Fruit fly (Drosophila melanogaster) whole organism, embryonic: ENCODE data around the gene CG5003.
A peak's percentile ranks its signal among the peaks of the same experiment; 100 is the strongest.

Experiments
- Abd-B ChIP-seq: fragments of 200-800 bp; sonication (Bioruptor generic); optimal IDR thresholded peaks from 2 replicates; lab custom pipeline; 2018; ENCODE audit warnings: missing biosample characterization, mild to moderate bottlenecking, missing genetic modification characterization, moderate library complexity
- Atf-2 ChIP-seq: fragments of 200-800 bp; sonication (Bioruptor generic); optimal IDR thresholded peaks from 2 replicates; lab custom pipeline; 2016; ENCODE audit warnings: missing biosample characterization, missing genetic modification characterization
- Blimp-1 ChIP-seq: fragments of 200-800 bp; sonication (Bioruptor generic); optimal IDR thresholded peaks from 3 replicates; lab custom pipeline; 2018; ENCODE audit warnings: missing biosample characterization, missing genetic modification characterization, mild to moderate bottlenecking, moderate library complexity, missing genetic modification reagents
- CG10321 ChIP-seq: fragments of 200-800 bp; sonication (Bioruptor generic); IDR thresholded peaks from 2 replicates; pipeline ENCODE4 v1.3.6; 2022; ENCODE audit warnings: missing biosample characterization, missing genetic modification characterization
- CG11085 ChIP-seq: fragments of 200-800 bp; sonication (Bioruptor generic); IDR thresholded peaks from 2 replicates; pipeline ENCODE4 v1.3.6; 2022; ENCODE audit warnings: missing biosample characterization, missing genetic modification characterization
- CG12236 ChIP-seq: fragments of 200-800 bp; sonication (Bioruptor generic); optimal IDR thresholded peaks from 2 replicates; lab custom pipeline; 2016; ENCODE audit warnings: missing biosample characterization, missing genetic modification characterization
- CG12391 ChIP-seq: fragments of 200-800 bp; sonication (Bioruptor generic); optimal IDR thresholded peaks from 3 replicates; lab custom pipeline; 2018; ENCODE audit warnings: missing biosample characterization, mild to moderate bottlenecking, missing genetic modification characterization, moderate library complexity
- CG1647 ChIP-seq: fragments of 200-800 bp; sonication (Bioruptor generic); optimal IDR thresholded peaks from 3 replicates; lab custom pipeline; 2016; ENCODE audit warnings: missing biosample characterization, missing genetic modification characterization
- CG16813 ChIP-seq: fragments of 200-800 bp; sonication (Bioruptor generic); IDR thresholded peaks from 3 replicates; pipeline ENCODE4 v1.3.6; 2022; ENCODE audit warnings: missing biosample characterization, missing genetic modification characterization; ENCODE audit not compliant: partially characterized antibody
- CG17361 ChIP-seq: fragments of 200-800 bp; sonication (Bioruptor generic); IDR thresholded peaks from 3 replicates; pipeline ENCODE4 v1.3.6; 2022; ENCODE audit warnings: missing biosample characterization, missing genetic modification characterization
- CG1832 ChIP-seq: fragments of 200-800 bp; sonication (Bioruptor generic); optimal IDR thresholded peaks from 2 replicates; lab custom pipeline; 2017; ENCODE audit warnings: missing biosample characterization, mild to moderate bottlenecking, missing genetic modification characterization, inconsistent platforms
- CG2116 ChIP-seq: fragments of 200-800 bp; sonication (Bioruptor generic); optimal IDR thresholded peaks from 3 replicates; lab custom pipeline; 2018; ENCODE audit warnings: missing biosample characterization, mild to moderate bottlenecking, missing genetic modification characterization
- CG3847 ChIP-seq: fragments of 200-800 bp; sonication (Bioruptor generic); IDR thresholded peaks from 2 replicates; pipeline ENCODE4 v1.3.6; 2022; ENCODE audit warnings: missing biosample characterization, missing genetic modification characterization
- CG42726 ChIP-seq: fragments of 200-800 bp; sonication (Bioruptor generic); IDR thresholded peaks from 2 replicates; pipeline ENCODE4 v1.3.6; 2022; ENCODE audit warnings: missing biosample characterization, missing genetic modification characterization; ENCODE audit not compliant: partially characterized antibody
- CG4730 ChIP-seq: fragments of 200-800 bp; sonication (Bioruptor generic); IDR thresholded peaks from 2 replicates; pipeline ENCODE4 v1.3.6; 2022; ENCODE audit warnings: missing biosample characterization, missing genetic modification characterization
- CG4820 ChIP-seq: fragments of 200-800 bp; sonication (Bioruptor generic); optimal IDR thresholded peaks from 3 replicates; lab custom pipeline; 2016; ENCODE audit warnings: missing biosample characterization, missing genetic modification characterization
- CG4854 ChIP-seq: fragments of 200-800 bp; sonication (Bioruptor generic); optimal IDR thresholded peaks from 2 replicates; lab custom pipeline; 2016; ENCODE audit warnings: missing biosample characterization, missing genetic modification characterization, inconsistent platforms
- CG5245 ChIP-seq: fragments of 200-800 bp; sonication (Bioruptor generic); optimal IDR thresholded peaks from 3 replicates; lab custom pipeline; 2016; ENCODE audit warnings: missing biosample characterization, missing genetic modification characterization
- CG6254 ChIP-seq: fragments of 200-800 bp; sonication (Bioruptor generic); optimal IDR thresholded peaks from 3 replicates; lab custom pipeline; 2017; ENCODE audit warnings: mild to moderate bottlenecking, missing biosample characterization, missing genetic modification reagents, missing genetic modification characterization
- CG7271 ChIP-seq: fragments of 200-800 bp; sonication (Bioruptor generic); optimal IDR thresholded peaks from 2 replicates; lab custom pipeline; 2018; ENCODE audit warnings: missing biosample characterization, mild to moderate bottlenecking, missing genetic modification characterization, moderate library complexity
- CHES-1-like ChIP-seq: fragments of 200-800 bp; sonication (Bioruptor generic); optimal IDR thresholded peaks from 2 replicates; lab custom pipeline; 2016; ENCODE audit warnings: missing biosample characterization, missing genetic modification characterization
- Doc2 ChIP-seq: fragments of 200-800 bp; sonication (Bioruptor generic); IDR thresholded peaks from 2 replicates; pipeline ENCODE4 v1.3.6; 2022; ENCODE audit warnings: missing biosample characterization, missing genetic modification characterization
- Dref ChIP-seq: fragments of 200-800 bp; sonication (Bioruptor generic); IDR thresholded peaks from 2 replicates; pipeline ENCODE4 v1.3.6; 2022; ENCODE audit warnings: missing biosample characterization, missing genetic modification characterization
- Gsc ChIP-seq: fragments of 200-800 bp; sonication (Bioruptor generic); IDR thresholded peaks from 2 replicates; pipeline ENCODE4 v1.3.6; 2022; ENCODE audit warnings: missing biosample characterization, missing genetic modification characterization
- Hr78 ChIP-seq, 2 experiments: fragments of 200-800 bp in 1 of 2; fragments of >200 bp in 1 of 2; sonication (Bioruptor generic) in 1 of 2; optimal IDR thresholded peaks; 2 replicates each; lab custom pipeline; 2017 to 2019; ENCODE audit warnings: missing biosample characterization in 2 of 2, missing genetic modification characterization in 2 of 2, mild to moderate bottlenecking in 1 of 2, moderate library complexity in 1 of 2
- Lpt ChIP-seq: fragments of >200 bp; optimal IDR thresholded peaks from 2 replicates; lab custom pipeline; 2018; ENCODE audit warnings: missing biosample characterization, missing genetic modification characterization
- MESR4 ChIP-seq: fragments of 200-800 bp; sonication (Bioruptor generic); optimal IDR thresholded peaks from 2 replicates; lab custom pipeline; 2018; ENCODE audit warnings: missing biosample characterization, mild to moderate bottlenecking, missing genetic modification characterization, moderate library complexity
- Myb ChIP-seq: fragments of 200-800 bp; sonication (Bioruptor generic); optimal IDR thresholded peaks from 2 replicates; lab custom pipeline; 2016; ENCODE audit warnings: missing biosample characterization, missing genetic modification characterization
- Nf-YB ChIP-seq: fragments of 200-800 bp; sonication (Bioruptor generic); optimal IDR thresholded peaks from 3 replicates; lab custom pipeline; 2019; ENCODE audit warnings: missing biosample characterization, mild to moderate bottlenecking, missing genetic modification characterization, moderate library complexity
- Sox100B ChIP-seq: fragments of 200-800 bp; sonication (Bioruptor generic); optimal IDR thresholded peaks from 3 replicates; lab custom pipeline; 2018; ENCODE audit warnings: missing biosample characterization, mild to moderate bottlenecking, missing genetic modification characterization
- TFAM ChIP-seq: fragments of 200-800 bp; sonication (Bioruptor generic); optimal IDR thresholded peaks from 2 replicates; lab custom pipeline; 2017; ENCODE audit warnings: missing biosample characterization, missing genetic modification characterization, inconsistent platforms
- al ChIP-seq: fragments of 200-800 bp; sonication (Bioruptor generic); IDR thresholded peaks from 2 replicates; pipeline ENCODE4 v1.3.6; 2022; ENCODE audit warnings: missing biosample characterization, missing genetic modification characterization
- bcd ChIP-seq: fragments of 200-800 bp; sonication (Bioruptor generic); optimal IDR thresholded peaks from 2 replicates; lab custom pipeline; 2017; ENCODE audit warnings: missing biosample characterization, mild to moderate bottlenecking, missing genetic modification characterization
- croc ChIP-seq: fragments of 200-800 bp; sonication (Bioruptor generic); conservative IDR thresholded peaks from 3 replicates; pipeline ENCODE4 v1.3.6; 2022; ENCODE audit warnings: missing biosample characterization, missing genetic modification characterization
- dm ChIP-seq: fragments of 200-800 bp; sonication (Bioruptor generic); optimal IDR thresholded peaks from 3 replicates; lab custom pipeline; 2016; ENCODE audit warnings: missing biosample characterization, missing genetic modification characterization
- fd3F ChIP-seq: fragments of 200-800 bp; sonication (Bioruptor generic); optimal IDR thresholded peaks from 2 replicates; lab custom pipeline; 2018; ENCODE audit warnings: missing biosample characterization, mild to moderate bottlenecking, missing genetic modification characterization, moderate library complexity
- fru ChIP-seq: fragments of >200 bp; optimal IDR thresholded peaks from 2 replicates; lab custom pipeline; 2017
- gem ChIP-seq: fragments of 200-800 bp; sonication (Bioruptor generic); optimal IDR thresholded peaks from 2 replicates; lab custom pipeline; 2019; ENCODE audit warnings: missing biosample characterization, mild to moderate bottlenecking, missing genetic modification characterization, moderate library complexity
- hb ChIP-seq: fragments of 200-800 bp; sonication (Bioruptor generic); IDR thresholded peaks from 3 replicates; pipeline ENCODE4 v1.3.6; 2022; ENCODE audit warnings: missing biosample characterization, missing genetic modification characterization; ENCODE audit not compliant: partially characterized antibody
- hbn ChIP-seq: fragments of 200-800 bp; sonication (Bioruptor generic); IDR thresholded peaks from 2 replicates; pipeline ENCODE4 v1.3.6; 2022; ENCODE audit warnings: missing biosample characterization, missing genetic modification characterization; ENCODE audit not compliant: partially characterized antibody
- jigr1 ChIP-seq: fragments of 200-800 bp; sonication (Bioruptor generic); IDR thresholded peaks from 3 replicates; pipeline ENCODE4 v1.3.6; 2022; ENCODE audit warnings: missing biosample characterization, missing genetic modification characterization
- lola ChIP-seq, 3 experiments: fragments of >200 bp in 2 of 3; fragments of 200-800 bp in 1 of 3; sonication (Bioruptor generic) in 1 of 3; optimal IDR thresholded peaks; 2 replicates each; lab custom pipeline; 2017 to 2019; ENCODE audit warnings: missing biosample characterization in 3 of 3, missing genetic modification characterization in 3 of 3, mild to moderate bottlenecking in 1 of 3, moderate library complexity in 1 of 3
- nau ChIP-seq: fragments of 200-800 bp; sonication (Bioruptor generic); optimal IDR thresholded peaks from 3 replicates; lab custom pipeline; 2017; ENCODE audit warnings: missing biosample characterization, mild to moderate bottlenecking, missing genetic modification characterization, missing genetic modification reagents
- oc ChIP-seq: fragments of 200-800 bp; sonication (Bioruptor generic); optimal IDR thresholded peaks from 2 replicates; lab custom pipeline; 2018; ENCODE audit warnings: missing biosample characterization, mild to moderate bottlenecking, missing genetic modification characterization, moderate library complexity
- pum ChIP-seq: fragments of 200-800 bp; sonication (Bioruptor generic); optimal IDR thresholded peaks from 2 replicates; lab custom pipeline; 2016; ENCODE audit warnings: missing biosample characterization, missing genetic modification characterization
- sens-2 ChIP-seq: fragments of 200-800 bp; sonication (Bioruptor generic); IDR thresholded peaks from 2 replicates; pipeline ENCODE4 v1.3.6; 2022; ENCODE audit warnings: missing biosample characterization, missing genetic modification characterization
- sim ChIP-seq: fragments of 200-800 bp; sonication (Bioruptor generic); IDR thresholded peaks from 2 replicates; pipeline ENCODE4 v1.3.6; 2022; ENCODE audit warnings: missing biosample characterization, missing genetic modification characterization
- trem ChIP-seq: fragments of 200-800 bp; optimal IDR thresholded peaks from 3 replicates; lab custom pipeline; 2019; ENCODE audit warnings: missing biosample characterization, mild to moderate bottlenecking, missing genetic modification characterization, moderate library complexity
- vfl ChIP-seq: fragments of 200-800 bp; sonication (Bioruptor generic); optimal IDR thresholded peaks from 2 replicates; lab custom pipeline; 2016; ENCODE audit warnings: missing biosample characterization, missing genetic modification characterization
- wek ChIP-seq: fragments of 200-800 bp; sonication (Bioruptor generic); optimal IDR thresholded peaks from 3 replicates; lab custom pipeline; 2018; ENCODE audit warnings: missing biosample characterization, mild to moderate bottlenecking, missing genetic modification characterization, moderate library complexity

CG5003 gene

dm6 chr3R:27948421-27948906 is 32.1 kb upstream of the CG5003 start, which contains the start of gene Gp93 (continued):
- TF ChIP-seq trem (tag; lab: Kevin White, UChicago), result peak; percentile 29
- TF ChIP-seq Atf-2 (GFP tag; lab: Kevin White, UChicago), result no peak
- TF ChIP-seq dm (GFP tag; lab: Kevin White, UChicago), result peak; percentile 20
- TF ChIP-seq CG4820, result peak; percentile 29
- no peak for TF ChIP-seq CG5245 (GFP tag; lab: Kevin White, UChicago)
- TF ChIP-seq Blimp-1 (GFP tag; lab: Kevin White, UChicago), result no peak
- no peak; the same call in 1 of the 2 replicates for TF ChIP-seq sens-2
- no peak for TF ChIP-seq CG6254
- no peak for TF ChIP-seq sim
- TF ChIP-seq TFAM (GFP tag; lab: Kevin White, UChicago), result no peak
- peak; percentile 38 for TF ChIP-seq bcd (GFP tag; lab: Kevin White, UChicago)
- no peak for TF ChIP-seq CG7271 (tag; lab: Kevin White, UChicago)
- no peak for TF ChIP-seq CG1832 (GFP tag; lab: Kevin White, UChicago)
- TF ChIP-seq oc, result no peak
- no peak for TF ChIP-seq nau (GFP tag; lab: Kevin White, UChicago)
- no peak for TF ChIP-seq CG4730
- TF ChIP-seq Dref (GFP tag; lab: Robert Waterston, UW), result peak; percentile 19; the same call in 1 of the 2 replicates
- TF ChIP-seq hbn, result no peak
- peak; percentile 54 for TF ChIP-seq CG2116 (GFP tag; lab: Kevin White, UChicago)
- no peak for TF ChIP-seq CG12236
- TF ChIP-seq wek (GFP tag; lab: Kevin White, UChicago), result no peak
- TF ChIP-seq Lpt (GFP tag; lab: Kevin White, UChicago), result no peak
- no peak for TF ChIP-seq gem (tag; lab: Kevin White, UChicago)
- TF ChIP-seq Doc2 (GFP tag; lab: Robert Waterston, UW), result no peak
- peak; percentile 49; the same call in 1 of the 3 replicates for TF ChIP-seq croc (GFP tag; lab: Robert Waterston, UW)
- TF ChIP-seq jigr1 (GFP tag; lab: Robert Waterston, UW), result no peak
- TF ChIP-seq CHES-1-like (GFP tag; lab: Kevin White, UChicago), result peak; percentile 55
- TF ChIP-seq fru (lab: Kevin White, UChicago), result no peak
- peak; percentile 33; the same call in 1 of the 2 replicates for TF ChIP-seq CG10321 (GFP tag; lab: Robert Waterston, UW)
- peak; percentile 85 for TF ChIP-seq CG17361 (GFP tag; lab: Robert Waterston, UW)
- peak; percentile 57; the same call in 1 of the 2 replicates for TF ChIP-seq CG42726 (GFP tag; lab: Robert Waterston, UW)
- no peak for TF ChIP-seq Myb (GFP tag; lab: Kevin White, UChicago)
- TF ChIP-seq hb (GFP tag; lab: Robert Waterston, UW), result no peak
- TF ChIP-seq CG3847 (GFP tag; lab: Robert Waterston, UW), result peak; percentile 49
- peak; percentile 51; the same call in 1 of the 2 replicates for TF ChIP-seq al (GFP tag; lab: Robert Waterston, UW)
- peak; percentile 61 for TF ChIP-seq Abd-B (GFP tag; lab: Kevin White, UChicago)
- peak; percentile 16 for TF ChIP-seq Nf-YB (GFP tag; lab: Kevin White, UChicago)
- TF ChIP-seq CG4854 (GFP tag; lab: Kevin White, UChicago), result no peak
- peak; percentile 71 for TF ChIP-seq CG12391 (tag; lab: Kevin White, UChicago)
- no peak for TF ChIP-seq Gsc
- no peak for TF ChIP-seq Sox100B (GFP tag; lab: Kevin White, UChicago)
- TF ChIP-seq CG16813 (GFP tag; lab: Robert Waterston, UW), result no peak
- TF ChIP-seq CG1647 (GFP tag; lab: Kevin White, UChicago), result no peak
- TF ChIP-seq pum (GFP tag; lab: Kevin White, UChicago), result no peak
- no peak for TF ChIP-seq vfl
- peak in 1 of 3 experiments; percentile 62 for TF ChIP-seq lola (GFP tag; optimal IDR thresholded peaks at IDR 0.05; lab: Kevin White, UChicago)
- peak; percentile 42 for TF ChIP-seq fd3F (GFP tag; lab: Kevin White, UChicago)
- TF ChIP-seq CG11085 (GFP tag; lab: Robert Waterston, UW), result peak; percentile 56
- peak; percentile 87 for TF ChIP-seq MESR4 (GFP tag; lab: Kevin White, UChicago)
- no peak for TF ChIP-seq Hr78 (GFP tag; optimal IDR thresholded peaks at IDR 0.05; lab: Kevin White, UChicago)
